Fruit fly (Drosophila melanogaster) whole organism, wandering third instar larva: ENCODE results near the gene CG8135.

Experiments
- Abd-B ChIP-seq: fragments of >200 bp; optimal IDR thresholded peaks from 2 replicates; lab custom pipeline; 2017; ENCODE audit warnings: missing biosample characterization, missing genetic modification characterization
- CG32264 ChIP-seq: fragments of 200-800 bp; sonication (Bioruptor generic); optimal IDR thresholded peaks from 2 replicates; lab custom pipeline; 2016; ENCODE audit warnings: missing biosample characterization, missing genetic modification characterization
- CG9705 ChIP-seq: fragments of 200-800 bp; sonication (Bioruptor generic); optimal IDR thresholded peaks from 2 replicates; lab custom pipeline; 2018; ENCODE audit warnings: missing biosample characterization, mild to moderate bottlenecking, missing genetic modification characterization
- CrebA ChIP-seq: fragments of 200-800 bp; sonication (Bioruptor generic); optimal IDR thresholded peaks from 2 replicates; lab custom pipeline; 2016; ENCODE audit warnings: missing biosample characterization, mild to moderate bottlenecking, missing genetic modification characterization, borderline replicate concordance
- Dfd ChIP-seq: fragments of >200 bp; optimal IDR thresholded peaks from 2 replicates; lab custom pipeline; 2017; ENCODE audit warnings: missing biosample characterization, missing genetic modification characterization
- Dif ChIP-seq: fragments of 200-275, 200-300 bp; sonication (Bioruptor generic); optimal IDR thresholded peaks from 2 replicates; lab custom pipeline; 2018; ENCODE audit warnings: missing biosample characterization, missing genetic modification characterization; ENCODE audit not compliant: partially characterized antibody
- GATAd ChIP-seq: sonication (Bioruptor generic); optimal IDR thresholded peaks from 2 replicates; lab custom pipeline; 2016; ENCODE audit warnings: missing biosample characterization, missing genetic modification characterization
- HLH106 ChIP-seq: fragments of 200-800 bp; optimal IDR thresholded peaks from 3 replicates; lab custom pipeline; 2019; ENCODE audit warnings: missing biosample characterization, mild to moderate bottlenecking, missing genetic modification characterization, moderate library complexity
- Hnf4 ChIP-seq: fragments of 200-800 bp; sonication (Bioruptor generic); optimal IDR thresholded peaks from 2 replicates; lab custom pipeline; 2016; ENCODE audit warnings: missing biosample characterization, mild to moderate bottlenecking, missing genetic modification characterization
- Hr78 ChIP-seq: fragments of >200 bp; optimal IDR thresholded peaks from 2 replicates; lab custom pipeline; 2017; ENCODE audit warnings: missing biosample characterization, missing genetic modification characterization
- Hr83 ChIP-seq: fragments of 200-300 bp; sonication (Bioruptor generic); optimal IDR thresholded peaks from 2 replicates; lab custom pipeline; 2016; ENCODE audit warnings: missing biosample characterization, mild to moderate bottlenecking, missing genetic modification characterization, moderate library complexity; ENCODE audit not compliant: poor library complexity, severe bottlenecking
- Jra ChIP-seq: sonication (Bioruptor generic); optimal IDR thresholded peaks from 2 replicates; lab custom pipeline; 2016; ENCODE audit warnings: missing biosample characterization, missing genetic modification characterization
- Mio ChIP-seq: sonication (Bioruptor generic); optimal IDR thresholded peaks from 2 replicates; lab custom pipeline; 2016; ENCODE audit warnings: missing biosample characterization, missing genetic modification characterization
- Myc ChIP-seq: fragments of >200 bp; optimal IDR thresholded peaks from 2 replicates; lab custom pipeline; 2017
- N ChIP-seq: fragments of >200 bp; optimal IDR thresholded peaks from 2 replicates; lab custom pipeline; 2018; ENCODE audit warnings: missing biosample characterization, missing external identifiers, missing genetic modification characterization
- OdsH ChIP-seq: fragments of 200-800 bp; sonication (Bioruptor generic); optimal IDR thresholded peaks from 2 replicates; lab custom pipeline; 2016; ENCODE audit warnings: missing biosample characterization, mild to moderate bottlenecking, missing genetic modification characterization
- Rel ChIP-seq, 2 experiments: fragments of 200-800 bp; sonication (Bioruptor generic) in 1 of 2; optimal IDR thresholded peaks; 2 replicates in 1 of 2; 3 replicates in 1 of 2; lab custom pipeline; 2016 to 2019; ENCODE audit warnings: mild to moderate bottlenecking in 2 of 2, missing biosample characterization in 2 of 2, missing genetic modification characterization in 2 of 2, moderate library complexity in 1 of 2
- Sp1 ChIP-seq: fragments of 200-800 bp; sonication (Bioruptor generic); optimal IDR thresholded peaks from 3 replicates; lab custom pipeline; 2019; ENCODE audit warnings: missing biosample characterization, mild to moderate bottlenecking, missing genetic modification characterization, moderate library complexity
- Vsx2 ChIP-seq: fragments of 200-300, 225-300 bp; sonication (Bioruptor generic); optimal IDR thresholded peaks from 2 replicates; lab custom pipeline; 2018; ENCODE audit warnings: missing biosample characterization, missing genetic modification characterization; ENCODE audit not compliant: partially characterized antibody
- br ChIP-seq: fragments of 200-800 bp; sonication (Bioruptor generic); optimal IDR thresholded peaks from 2 replicates; lab custom pipeline; 2016; ENCODE audit warnings: missing biosample characterization, missing genetic modification characterization
- brk ChIP-seq: fragments of 200-800 bp; sonication (Bioruptor generic); optimal IDR thresholded peaks from 2 replicates; lab custom pipeline; 2016; ENCODE audit warnings: missing biosample characterization, mild to moderate bottlenecking, missing genetic modification characterization
- dl ChIP-seq, 2 experiments: fragments of 175-275, 200-275 bp in 1 of 2; fragments of 200-275 bp in 1 of 2; sonication (Bioruptor generic); optimal IDR thresholded peaks; lab custom pipeline; 2018; ENCODE audit warnings: mild to moderate bottlenecking in 2 of 2, missing biosample characterization in 2 of 2, missing genetic modification characterization in 2 of 2, moderate library complexity in 2 of 2; ENCODE audit not compliant: partially characterized antibody in 2 of 2, insufficient read depth in 1 of 2
- dmrt93B ChIP-seq: fragments of 200-800 bp; sonication (Bioruptor generic); optimal IDR thresholded peaks from 2 replicates; lab custom pipeline; 2018; ENCODE audit warnings: missing biosample characterization, mild to moderate bottlenecking, missing genetic modification characterization
- dsf ChIP-seq: sonication (Bioruptor generic); optimal IDR thresholded peaks from 2 replicates; lab custom pipeline; 2016; ENCODE audit warnings: missing biosample characterization, missing genetic modification characterization, borderline replicate concordance
- ey ChIP-seq: fragments of 200-800 bp; sonication (Bioruptor generic); optimal IDR thresholded peaks from 2 replicates; lab custom pipeline; 2016; ENCODE audit warnings: missing biosample characterization, missing genetic modification characterization
- foxo ChIP-seq, 2 experiments: fragments of 200-800 bp; sonication (Bioruptor generic); optimal IDR thresholded peaks; 2 replicates in 1 of 2; 3 replicates in 1 of 2; lab custom pipeline; 2016 to 2017; ENCODE audit warnings: missing biosample characterization in 2 of 2, missing genetic modification characterization in 2 of 2
- fru ChIP-seq: fragments of 200-800 bp; sonication (Bioruptor generic); optimal IDR thresholded peaks from 3 replicates; lab custom pipeline; 2016; ENCODE audit warnings: missing biosample characterization, mild to moderate bottlenecking, missing genetic modification characterization
- h ChIP-seq: fragments of 200-800 bp; sonication (Bioruptor generic); optimal IDR thresholded peaks from 3 replicates; lab custom pipeline; 2016; ENCODE audit warnings: missing biosample characterization, mild to moderate bottlenecking, missing genetic modification characterization
- jim ChIP-seq: fragments of 175-275, 200-325 bp; sonication (Bioruptor generic); optimal IDR thresholded peaks from 2 replicates; lab custom pipeline; 2016; ENCODE audit warnings: missing biosample characterization, mild to moderate bottlenecking, missing genetic modification characterization
- lola ChIP-seq: fragments of >200 bp; optimal IDR thresholded peaks from 2 replicates; lab custom pipeline; 2017; ENCODE audit warnings: missing biosample characterization, missing genetic modification characterization
- pan ChIP-seq: fragments of >200 bp; optimal IDR thresholded peaks from 2 replicates; lab custom pipeline; 2017
- psq ChIP-seq: fragments of 200-800 bp; sonication (Bioruptor generic); optimal IDR thresholded peaks from 3 replicates; lab custom pipeline; 2017; ENCODE audit warnings: missing biosample characterization, mild to moderate bottlenecking, missing genetic modification characterization, moderate library complexity
- rgr ChIP-seq: fragments of 200-800 bp; sonication (Bioruptor generic); optimal IDR thresholded peaks from 3 replicates; lab custom pipeline; 2016; ENCODE audit warnings: missing biosample characterization, mild to moderate bottlenecking, missing genetic modification characterization
- sage ChIP-seq: fragments of 200-800 bp; sonication (Bioruptor generic); optimal IDR thresholded peaks from 2 replicates; lab custom pipeline; 2016; ENCODE audit warnings: missing biosample characterization, mild to moderate bottlenecking, missing genetic modification characterization
- sv ChIP-seq: fragments of 200-800 bp; sonication (Bioruptor generic); optimal IDR thresholded peaks from 3 replicates; lab custom pipeline; 2016; ENCODE audit warnings: missing biosample characterization, missing genetic modification characterization
- tai ChIP-seq: sonication (Bioruptor generic); optimal IDR thresholded peaks from 2 replicates; lab custom pipeline; 2016; ENCODE audit warnings: missing biosample characterization, missing genetic modification characterization
- usp ChIP-seq: fragments of >200 bp; optimal IDR thresholded peaks from 2 replicates; lab custom pipeline; 2017; ENCODE audit warnings: missing biosample characterization, missing genetic modification characterization
- woc ChIP-seq: sonication (Bioruptor generic); optimal IDR thresholded peaks from 2 replicates; lab custom pipeline; 2016; ENCODE audit warnings: missing biosample characterization, mild to moderate bottlenecking, missing genetic modification characterization

CG8135 gene

dm6 chr3R:9390201-9390600 is 14.0 kb upstream of the CG8135 start:
- TF ChIP-seq dmrt93B (no peak), jim (GFP tag; lab: Kevin White, UChicago) (no peak), lola (GFP tag; lab: Kevin White, UChicago) (no peak), foxo (GFP tag; optimal IDR thresholded peaks at IDR 0.05; lab: Kevin White, UChicago) (no peak), pan (lab: Kevin White, UChicago) (no peak)
- TF ChIP-seq, all 38 proteins: peak for 0

- TF ChIP-seq Hnf4 = no peak
- no peak for TF ChIP-seq br (GFP tag; lab: Kevin White, UChicago)
- no peak for TF ChIP-seq jim (GFP tag; lab: Kevin White, UChicago)
- TF ChIP-seq OdsH = no peak
- no peak for TF ChIP-seq Jra
- no peak for TF ChIP-seq rgr (GFP tag; lab: Kevin White, UChicago)
- no peak for TF ChIP-seq Hr83
- TF ChIP-seq tai (GFP tag; lab: Kevin White, UChicago) = no peak
- TF ChIP-seq Myc (lab: Kevin White, UChicago) = no peak
- TF ChIP-seq usp (GFP tag; lab: Kevin White, UChicago) = no peak
- no peak for TF ChIP-seq Abd-B (GFP tag; lab: Kevin White, UChicago)
- TF ChIP-seq Mio (GFP tag; lab: Kevin White, UChicago) = no peak
- TF ChIP-seq ey (GFP tag; lab: Kevin White, UChicago) = no peak
- TF ChIP-seq HLH106 = no peak
- TF ChIP-seq Rel (GFP tag; optimal IDR thresholded peaks at IDR 0.05; lab: Kevin White, UChicago) = no peak
- TF ChIP-seq Rel (tag; optimal IDR thresholded peaks at IDR 0.05; lab: Kevin White, UChicago) = no peak
- no peak for TF ChIP-seq GATAd (GFP tag; lab: Kevin White, UChicago)
- TF ChIP-seq fru (GFP tag; lab: Kevin White, UChicago) = no peak
- TF ChIP-seq dl (GFP tag; optimal IDR thresholded peaks at IDR 0.05; lab: Kevin White, UChicago; ENCODE audit: insufficient read depth in 1 of 2, partially characterized antibody in 2 of 2) = no peak
- TF ChIP-seq CG32264 (GFP tag; lab: Kevin White, UChicago) = no peak
Measured at dm6 chr3R:9392421-9392820, 11.8 kb upstream of the CG8135 start.

- no peak for TF ChIP-seq Abd-B (GFP tag; lab: Kevin White, UChicago)
- no peak for TF ChIP-seq pan (lab: Kevin White, UChicago)
- peak; percentile 34 to 94 for TF ChIP-seq foxo (GFP tag; optimal IDR thresholded peaks at IDR 0.05; lab: Kevin White, UChicago)
- TF ChIP-seq Myc (lab: Kevin White, UChicago) = no peak
- TF ChIP-seq Hr78 (GFP tag; lab: Kevin White, UChicago) = no peak
- TF ChIP-seq Jra = peak; percentile 74
- peak; percentile 89 for TF ChIP-seq br (GFP tag; lab: Kevin White, UChicago)
- TF ChIP-seq sage = peak; percentile 88
- peak; percentile 62 for TF ChIP-seq dsf (GFP tag; lab: Kevin White, UChicago)
- TF ChIP-seq GATAd (GFP tag; lab: Kevin White, UChicago) = peak; percentile 54
- TF ChIP-seq Vsx2 (GFP tag; lab: Kevin White, UChicago) = no peak
- TF ChIP-seq Dfd (GFP tag; lab: Kevin White, UChicago) = no peak
- peak; percentile 94 for TF ChIP-seq HLH106
- TF ChIP-seq tai (GFP tag; lab: Kevin White, UChicago) = no peak
- TF ChIP-seq CrebA (GFP tag; lab: Kevin White, UChicago) = no peak
- TF ChIP-seq Hnf4 = peak; percentile 89
- no peak for TF ChIP-seq usp (GFP tag; lab: Kevin White, UChicago)
- TF ChIP-seq Dif (GFP tag; lab: Kevin White, UChicago) = no peak
- peak; percentile 81 for TF ChIP-seq CG9705 (GFP tag; lab: Kevin White, UChicago)
- no peak for TF ChIP-seq Mio (GFP tag; lab: Kevin White, UChicago)
- TF ChIP-seq psq (GFP tag; lab: Kevin White, UChicago) = peak; percentile 86
- TF ChIP-seq N (GFP tag; lab: Kevin White, UChicago) = no peak
- no peak for TF ChIP-seq dl (GFP tag; optimal IDR thresholded peaks at IDR 0.05; lab: Kevin White, UChicago; ENCODE audit: insufficient read depth in 1 of 2, partially characterized antibody in 2 of 2)
- TF ChIP-seq rgr (GFP tag; lab: Kevin White, UChicago) = peak; percentile 94
- TF ChIP-seq sv (GFP tag; lab: Kevin White, UChicago) = no peak
- TF ChIP-seq jim (GFP tag; lab: Kevin White, UChicago) = no peak
- TF ChIP-seq Rel (GFP tag; optimal IDR thresholded peaks at IDR 0.05; lab: Kevin White, UChicago) = peak; percentile 76
- TF ChIP-seq Rel (tag; optimal IDR thresholded peaks at IDR 0.05; lab: Kevin White, UChicago) = no peak
- peak; percentile 61 for TF ChIP-seq Hr83
- peak; percentile 77 for TF ChIP-seq CG32264 (GFP tag; lab: Kevin White, UChicago)
- peak; percentile 82 for TF ChIP-seq woc (GFP tag; lab: Kevin White, UChicago)
- peak; percentile 94 for TF ChIP-seq Sp1 (GFP tag; lab: Kevin White, UChicago)
- peak; percentile 94 for TF ChIP-seq fru (GFP tag; lab: Kevin White, UChicago)
- TF ChIP-seq ey (GFP tag; lab: Kevin White, UChicago) = peak; percentile 92
- peak; percentile 86 for TF ChIP-seq brk (GFP tag; lab: Kevin White, UChicago)
- peak; percentile 94 for TF ChIP-seq h
- peak; percentile 87 for TF ChIP-seq dmrt93B
- no peak for TF ChIP-seq lola (GFP tag; lab: Kevin White, UChicago)
- peak; percentile 94 for TF ChIP-seq OdsH
Measured at dm6 chr3R:9393542-9394025, 10.6 kb upstream of the CG8135 start.
